Worm (Caenorhabditis elegans) whole organism, mixed stage, embryonic: Measurements from ENCODE around the gene akt-2.

Experiments used
- blmp-1 ChIP-seq: fragments of 150-350 bp; optimal IDR thresholded peaks from 2 replicates; lab custom pipeline; 2014; ENCODE audit warnings: missing biosample characterization, missing genetic modification characterization
- ceh-83 ChIP-seq: fragments of 200-800 bp; sonication (Bioruptor generic); optimal IDR thresholded peaks from 2 replicates; lab custom pipeline; 2018; ENCODE audit warnings: mild to moderate bottlenecking, missing genetic modification characterization, missing compliant biosample characterization
- hlh-1 ChIP-seq: fragments of 150-350 bp; optimal IDR thresholded peaks from 2 replicates; lab custom pipeline; 2014; ENCODE audit warnings: missing biosample characterization, missing genetic modification reagents, missing genetic modification characterization
- lin-13 ChIP-seq: fragments of 150-350 bp; optimal IDR thresholded peaks from 2 replicates; lab custom pipeline; 2014; ENCODE audit warnings: missing biosample characterization, missing genetic modification characterization
- mep-1 ChIP-seq: fragments of 150-350 bp; optimal IDR thresholded peaks from 2 replicates; lab custom pipeline; 2017; ENCODE audit warnings: missing biosample characterization, missing genetic modification reagents, missing genetic modification characterization, inconsistent platforms
- nhr-237 ChIP-seq: fragments of 150-350 bp; optimal IDR thresholded peaks from 2 replicates; lab custom pipeline; 2014; ENCODE audit warnings: missing biosample characterization, missing genetic modification characterization
- nhr-76 ChIP-seq: sonication (generic microtip); optimal IDR thresholded peaks from 2 replicates; lab custom pipeline; 2017; ENCODE audit warnings: missing biosample characterization, missing genetic modification characterization
- pha-4 ChIP-seq: fragments of 150-350 bp; optimal IDR thresholded peaks from 2 replicates; lab custom pipeline; 2018; ENCODE audit warnings: missing biosample characterization, missing genetic modification reagents, missing genetic modification characterization
- sem-2 ChIP-seq: fragments of 200-800 bp; sonication (Bioruptor generic); optimal IDR thresholded peaks from 2 replicates; lab custom pipeline; 2018; ENCODE audit warnings: mild to moderate bottlenecking, missing genetic modification characterization, missing compliant biosample characterization
- snpc-4 ChIP-seq: fragments of 150-350 bp; optimal IDR thresholded peaks from 2 replicates; lab custom pipeline; 2014; ENCODE audit warnings: missing biosample characterization, missing genetic modification characterization
- unc-62 ChIP-seq: fragments of 150-350 bp; optimal IDR thresholded peaks from 2 replicates; lab custom pipeline; 2014; ENCODE audit warnings: missing biosample characterization, missing genetic modification reagents, missing genetic modification characterization
- ztf-11 ChIP-seq: fragments of 150-350 bp; optimal IDR thresholded peaks from 2 replicates; lab custom pipeline; 2014; ENCODE audit warnings: missing biosample characterization, missing genetic modification characterization

DNA sequence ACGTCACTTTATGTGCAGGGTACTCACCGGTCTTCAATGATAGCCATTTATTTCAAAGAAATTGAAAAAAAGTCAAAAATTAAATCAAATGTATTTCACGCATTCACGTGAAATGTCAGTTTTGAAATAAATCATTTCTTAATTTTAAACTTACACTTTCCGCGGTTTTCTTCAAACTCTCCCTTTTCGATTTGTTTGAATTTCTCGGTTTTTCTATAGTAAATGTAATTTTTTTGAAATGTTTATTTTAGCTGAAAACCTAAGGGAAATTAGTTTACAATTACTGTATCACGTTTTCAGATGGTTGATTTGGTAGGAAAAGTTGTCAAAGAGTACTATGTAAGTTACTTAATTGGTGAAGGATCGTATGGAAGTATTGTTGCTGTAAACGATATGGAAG, 39.3 kb upstream of the akt-2 start, which contains the start of gene F16B12.7:
- TF ChIP-seq lin-13 (tag; lab: Kevin White, UChicago) (no peak), hlh-1 (tag; lab: Kevin White, UChicago) (no peak), blmp-1 (tag; lab: Kevin White, UChicago) (no peak), ztf-11 (no peak), sem-2 (GFP tag; lab: Kevin White, UChicago) (no peak), ceh-83 (no peak), pha-4 (tag; lab: Kevin White, UChicago) (no peak), snpc-4 (tag; lab: Kevin White, UChicago) (no peak), unc-62 (GFP tag; lab: Kevin White, UChicago) (no peak), nhr-237 (tag; lab: Kevin White, UChicago) (no peak), mep-1 (tag; lab: Kevin White, UChicago) (no peak), nhr-76 (tag; lab: Kevin White, UChicago) (no peak)
